Fruit fly (Drosophila melanogaster) whole organism, prepupa: ENCODE data around the gene janA.

ENCODE experiments used
- CG16779 ChIP-seq: fragments of 200-800 bp; sonication (Bioruptor generic); optimal IDR thresholded peaks from 3 replicates; lab custom pipeline; 2017; ENCODE audit warnings: missing biosample characterization, mild to moderate bottlenecking, missing genetic modification characterization
- CG3919 ChIP-seq: fragments of 200-800 bp; sonication (Bioruptor generic); optimal IDR thresholded peaks from 3 replicates; lab custom pipeline; 2016; ENCODE audit warnings: missing biosample characterization, missing genetic modification characterization
- CG4318 ChIP-seq: fragments of 200-800 bp; sonication (Bioruptor generic); optimal IDR thresholded peaks from 3 replicates; lab custom pipeline; 2017; ENCODE audit warnings: missing biosample characterization, mild to moderate bottlenecking, missing genetic modification characterization
- CG6808 ChIP-seq: fragments of 200-800 bp; sonication (Bioruptor generic); optimal IDR thresholded peaks from 3 replicates; lab custom pipeline; 2017; ENCODE audit warnings: missing biosample characterization, missing genetic modification characterization, mild to moderate bottlenecking, moderate library complexity, missing genetic modification reagents
- Eip93F ChIP-seq: fragments of 200-800 bp; sonication (Bioruptor generic); optimal IDR thresholded peaks from 2 replicates; lab custom pipeline; 2016; ENCODE audit warnings: missing biosample characterization, mild to moderate bottlenecking, missing genetic modification characterization
- Lpt ChIP-seq: fragments of 200-800 bp; sonication (Bioruptor generic); optimal IDR thresholded peaks from 3 replicates; lab custom pipeline; 2016; ENCODE audit warnings: missing biosample characterization, missing genetic modification characterization
- Sox102F ChIP-seq: fragments of 200-800 bp; sonication (Bioruptor generic); optimal IDR thresholded peaks from 2 replicates; lab custom pipeline; 2016; ENCODE audit warnings: missing biosample characterization, mild to moderate bottlenecking, missing genetic modification characterization
- acj6 ChIP-seq: fragments of 200-800 bp; sonication (Bioruptor generic); optimal IDR thresholded peaks from 3 replicates; lab custom pipeline; 2016; ENCODE audit warnings: missing biosample characterization, missing genetic modification characterization
- esn ChIP-seq: fragments of 200-800 bp; sonication (Bioruptor generic); optimal IDR thresholded peaks from 2 replicates; lab custom pipeline; 2016; ENCODE audit warnings: missing biosample characterization, mild to moderate bottlenecking, missing genetic modification characterization, moderate library complexity
- fkh ChIP-seq: fragments of 200-800 bp; sonication (Bioruptor generic); optimal IDR thresholded peaks from 3 replicates; lab custom pipeline; 2017; ENCODE audit warnings: missing biosample characterization, mild to moderate bottlenecking, missing genetic modification characterization, moderate library complexity
- pdm3 ChIP-seq: fragments of 200-800 bp; sonication (Bioruptor generic); optimal IDR thresholded peaks from 3 replicates; lab custom pipeline; 2016; ENCODE audit warnings: missing biosample characterization, missing genetic modification characterization
- ss ChIP-seq, 2 experiments: fragments of 200-800 bp; sonication (Bioruptor generic); optimal IDR thresholded peaks; 2 replicates in 1 of 2; 3 replicates in 1 of 2; lab custom pipeline; 2017 to 2018; ENCODE audit warnings: mild to moderate bottlenecking in 2 of 2, missing biosample characterization in 2 of 2, missing genetic modification characterization in 2 of 2, moderate library complexity in 1 of 2
- svp ChIP-seq: fragments of 200-800 bp; sonication (Bioruptor generic); peaks from one replicate; lab custom pipeline; 2016; ENCODE audit warnings: missing biosample characterization, missing genetic modification characterization

DNA sequence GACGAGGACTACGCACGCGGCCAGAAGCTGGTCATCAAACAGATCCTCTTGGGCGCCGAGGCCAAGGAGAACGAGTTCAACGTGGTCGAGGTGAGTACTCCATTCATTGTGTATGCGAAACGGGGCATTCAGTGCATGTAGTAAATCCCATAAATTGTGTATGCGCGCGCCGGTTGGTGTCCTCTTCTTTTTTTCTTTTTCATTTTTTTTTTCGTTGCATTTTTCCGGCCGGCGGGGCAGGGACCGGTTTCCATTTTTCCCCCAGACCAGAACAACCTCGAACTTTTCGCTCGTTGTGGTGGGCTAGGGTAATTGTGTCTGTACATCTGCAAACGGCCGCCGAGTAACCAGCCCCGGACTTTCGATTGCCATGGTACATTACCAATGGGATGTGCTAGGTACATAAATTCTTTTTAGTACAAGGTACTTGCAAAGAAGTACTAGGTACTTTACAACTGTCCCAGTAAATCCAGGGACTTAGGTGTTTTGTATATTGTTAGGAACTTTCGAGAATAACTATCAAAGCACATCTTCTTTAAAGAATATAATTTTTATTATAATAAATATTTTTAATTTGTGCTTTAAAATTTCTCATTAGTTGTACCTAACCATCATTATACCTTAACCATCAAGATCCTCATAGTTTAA, 33.9 kb downstream of the janA start:
- TF ChIP-seq ss (GFP tag; optimal IDR thresholded peaks at IDR 0.05; lab: Kevin White, UChicago) (peak; percentile 81 to 85), CG4318 (GFP tag; lab: Kevin White, UChicago) (no peak), CG3919 (GFP tag; lab: Kevin White, UChicago) (peak; percentile 10), acj6 (no peak), esn (GFP tag; lab: Kevin White, UChicago) (no peak), fkh (GFP tag; lab: Kevin White, UChicago) (no peak), svp (GFP tag; lab: Kevin White, UChicago) (no peak), pdm3 (GFP tag; lab: Kevin White, UChicago) (no peak), CG16779 (peak; percentile 78), CG6808 (peak; percentile 77), Sox102F (GFP tag; lab: Kevin White, UChicago) (no peak), Eip93F (GFP tag; lab: Kevin White, UChicago) (no peak), Lpt (GFP tag; lab: Kevin White, UChicago) (peak; percentile 63)
